Worm (Caenorhabditis elegans) whole organism, young adult: ENCODE measurements around the gene R10E4.9.

Experiments
- B0019.2 ChIP-seq: fragments of 200-800 bp; sonication (Bioruptor generic); conservative IDR thresholded peaks from 2 replicates; pipeline ENCODE4 v1.3.6; 2022; ENCODE audit warnings: missing genetic modification reagents, missing genetic modification characterization, missing compliant biosample characterization
- B0035.1 ChIP-seq: sonication (generic microtip); optimal IDR thresholded peaks from 2 replicates; lab custom pipeline; 2016; ENCODE audit warnings: missing genetic modification characterization, mild to moderate bottlenecking, missing compliant biosample characterization, missing genotype, missing genetic modification reagents
- B0261.1 ChIP-seq: sonication (generic microtip); optimal IDR thresholded peaks from 2 replicates; lab custom pipeline; 2016; ENCODE audit warnings: mild to moderate bottlenecking, missing genetic modification characterization, moderate library complexity, missing compliant biosample characterization
- D2030.7 ChIP-seq: fragments of 200-800 bp; sonication (Bioruptor generic); IDR thresholded peaks from 2 replicates; pipeline ENCODE4 v1.3.6; 2022; ENCODE audit warnings: missing genetic modification reagents, missing genetic modification characterization, missing compliant biosample characterization
- F23B12.7 ChIP-seq: sonication (generic microtip); optimal IDR thresholded peaks from 2 replicates; lab custom pipeline; 2017; ENCODE audit warnings: missing genetic modification characterization, mild to moderate bottlenecking, missing compliant biosample characterization, antibody characterized with exemption, moderate library complexity; ENCODE audit not compliant: insufficient read depth
- F33H1.4 ChIP-seq: fragments of 200-800 bp; sonication (Bioruptor generic); IDR thresholded peaks from 2 replicates; pipeline ENCODE4 v1.3.6; 2022; ENCODE audit warnings: missing genetic modification reagents, missing genetic modification characterization, missing compliant biosample characterization
- F55B11.4 ChIP-seq: sonication (generic microtip); optimal IDR thresholded peaks from 2 replicates; lab custom pipeline; 2016; ENCODE audit warnings: missing compliant biosample characterization, missing genetic modification characterization, borderline replicate concordance; ENCODE audit not compliant: insufficient read depth
- F57C9.4 ChIP-seq: sonication (generic microtip); optimal IDR thresholded peaks from 2 replicates; lab custom pipeline; 2017; ENCODE audit warnings: mild to moderate bottlenecking, missing genetic modification characterization, missing compliant biosample characterization
- Y67H2A.10 ChIP-seq: fragments of 200-800 bp; sonication (Bioruptor generic); conservative IDR thresholded peaks from 2 replicates; pipeline ENCODE4 v1.3.6; 2022; ENCODE audit warnings: missing genetic modification reagents, missing genetic modification characterization, missing compliant biosample characterization
- ama-1 ChIP-seq, 3 experiments: fragments of 150-350 bp in 1 of 3; sonication (generic microtip) in 2 of 3; optimal IDR thresholded peaks; 2 replicates each; lab custom pipeline; 2014 to 2018; ENCODE audit warnings: missing biosample characterization in 2 of 3, missing genetic modification characterization in 2 of 3, missing genetic modification reagents in 2 of 3
- aptf-3 ChIP-seq: fragments of 200-800 bp; sonication (Bioruptor generic); IDR thresholded peaks from 2 replicates; pipeline ENCODE4 v1.3.6; 2022; ENCODE audit warnings: missing genetic modification characterization, missing compliant biosample characterization
- athp-1 ChIP-seq: sonication (generic microtip); optimal IDR thresholded peaks from 2 replicates; lab custom pipeline; 2017; ENCODE audit warnings: mild to moderate bottlenecking, missing genetic modification characterization, missing compliant biosample characterization
- attf-3 ChIP-seq: fragments of 200-800 bp; sonication (Bioruptor generic); conservative IDR thresholded peaks from 2 replicates; pipeline ENCODE4 v1.3.6; 2022; ENCODE audit warnings: missing genetic modification reagents, missing genetic modification characterization, missing compliant biosample characterization
- bed-2 ChIP-seq: fragments of 200-800 bp; sonication (Bioruptor generic); IDR thresholded peaks from 2 replicates; pipeline ENCODE4 v1.3.6; 2022; ENCODE audit warnings: missing genetic modification reagents, missing genetic modification characterization, missing compliant biosample characterization
- cebp-1 ChIP-seq, 2 experiments: fragments of 200-800 bp in 1 of 2; sonication (Bioruptor generic) in 1 of 2; sonication (generic microtip) in 1 of 2; IDR thresholded peaks in 1 of 2; optimal IDR thresholded peaks in 1 of 2; 2 replicates each; pipeline versions ENCODE4 v1.3.6 to Lab custom; 2017 to 2022; ENCODE audit warnings: missing compliant biosample characterization in 2 of 2, missing genetic modification characterization in 2 of 2, mild to moderate bottlenecking in 1 of 2, missing genetic modification reagents in 1 of 2, moderate library complexity in 1 of 2
- cebp-2 ChIP-seq: fragments of 200-800 bp; sonication (Bioruptor generic); IDR thresholded peaks from 2 replicates; pipeline ENCODE4 v1.3.6; 2022; ENCODE audit warnings: missing genetic modification characterization, missing compliant biosample characterization
- ceh-58 ChIP-seq: fragments of 200-800 bp; sonication (Bioruptor generic); IDR thresholded peaks from 2 replicates; pipeline ENCODE4 v1.3.6; 2022; ENCODE audit warnings: missing genetic modification characterization, missing compliant biosample characterization
- ceh-79 ChIP-seq: sonication (generic microtip); optimal IDR thresholded peaks from 2 replicates; lab custom pipeline; 2017; ENCODE audit warnings: mild to moderate bottlenecking, missing genetic modification characterization, missing compliant biosample characterization
- dpff-1 ChIP-seq: sonication (generic microtip); optimal IDR thresholded peaks from 2 replicates; lab custom pipeline; 2017; ENCODE audit warnings: mild to moderate bottlenecking, missing genetic modification characterization, missing compliant biosample characterization
- egrh-3 ChIP-seq: fragments of 200-800 bp; sonication (Bioruptor generic); IDR thresholded peaks from 2 replicates; pipeline ENCODE4 v1.3.6; 2022; ENCODE audit warnings: missing genetic modification reagents, missing genetic modification characterization, missing compliant biosample characterization
- fkh-3 ChIP-seq: sonication (generic microtip); optimal IDR thresholded peaks from 2 replicates; lab custom pipeline; 2016; ENCODE audit warnings: mild to moderate bottlenecking, missing genetic modification characterization, missing compliant biosample characterization
- hlh-12 ChIP-seq: sonication (generic microtip); optimal IDR thresholded peaks from 2 replicates; lab custom pipeline; 2016; ENCODE audit warnings: missing genetic modification characterization, missing compliant biosample characterization
- hmg-1.2 ChIP-seq: fragments of 200-800 bp; sonication (Bioruptor generic); IDR thresholded peaks from 2 replicates; pipeline ENCODE4 v1.3.6; 2022; ENCODE audit warnings: missing genetic modification reagents, missing genetic modification characterization, missing compliant biosample characterization
- lag-1 ChIP-seq: fragments of 200-800 bp; sonication (Bioruptor generic); IDR thresholded peaks from 2 replicates; pipeline ENCODE4 v1.3.6; 2022; ENCODE audit warnings: missing genetic modification reagents, missing genetic modification characterization, missing compliant biosample characterization
- lin-35 ChIP-seq, 3 experiments: fragments of 150-350 bp in 2 of 3; sonication (generic microtip) in 1 of 3; optimal IDR thresholded peaks; 2 replicates each; lab custom pipeline; 2014 to 2018; ENCODE audit warnings: missing biosample characterization in 3 of 3, missing genetic modification characterization in 3 of 3, missing genetic modification reagents in 3 of 3
- mxl-1 ChIP-seq: sonication (generic microtip); optimal IDR thresholded peaks from 2 replicates; lab custom pipeline; 2016; ENCODE audit warnings: missing genetic modification characterization, missing compliant biosample characterization
- nfya-1 ChIP-seq: sonication (generic microtip); optimal IDR thresholded peaks from 2 replicates; lab custom pipeline; 2017; ENCODE audit warnings: antibody characterized with exemption, missing compliant biosample characterization, missing genetic modification characterization, borderline replicate concordance; ENCODE audit not compliant: insufficient read depth
- nfya-2 ChIP-seq: fragments of 200-800 bp; sonication (Bioruptor generic); IDR thresholded peaks from 2 replicates; pipeline ENCODE4 v1.3.6; 2022; ENCODE audit warnings: missing genetic modification reagents, missing genetic modification characterization, missing compliant biosample characterization
- nfyb-1 ChIP-seq: fragments of 200-800 bp; sonication (Bioruptor generic); IDR thresholded peaks from 2 replicates; pipeline ENCODE4 v1.3.6; 2022; ENCODE audit warnings: missing genetic modification reagents, missing genetic modification characterization, missing compliant biosample characterization
- pbrm-1 ChIP-seq: fragments of 200-800 bp; sonication (Bioruptor generic); IDR thresholded peaks from 2 replicates; pipeline ENCODE4 v1.3.6; 2022; ENCODE audit warnings: missing genetic modification reagents, missing genetic modification characterization, missing compliant biosample characterization
- pha-4 ChIP-seq: fragments of 150-350 bp; sonication (generic microtip); optimal IDR thresholded peaks from 2 replicates; lab custom pipeline; 2014; ENCODE audit warnings: missing biosample characterization, missing genetic modification reagents, missing genetic modification characterization
- rcor-1 ChIP-seq: fragments of 200-800 bp; sonication (Bioruptor generic); IDR thresholded peaks from 2 replicates; pipeline ENCODE4 v1.3.6; 2022; ENCODE audit warnings: missing genetic modification reagents, missing genetic modification characterization, missing compliant biosample characterization
- repo-1 ChIP-seq: sonication (generic microtip); optimal IDR thresholded peaks from 2 replicates; lab custom pipeline; 2017; ENCODE audit warnings: mild to moderate bottlenecking, missing genetic modification characterization, missing compliant biosample characterization
- rpc-1 ChIP-seq, 2 experiments: fragments of 150-350 bp in 1 of 2; sonication (generic microtip) in 1 of 2; optimal IDR thresholded peaks; 2 replicates each; lab custom pipeline; 2014 to 2018; ENCODE audit warnings: missing biosample characterization in 1 of 2, missing genetic modification characterization in 1 of 2, missing genetic modification reagents in 1 of 2, missing genotype in 1 of 2
- snpc-1.1 ChIP-seq: sonication (generic microtip); optimal IDR thresholded peaks from 2 replicates; lab custom pipeline; 2017; ENCODE audit warnings: missing genetic modification characterization, mild to moderate bottlenecking, missing compliant biosample characterization, antibody characterized with exemption, moderate library complexity, missing genotype, missing genetic modification reagents; ENCODE audit not compliant: insufficient read depth
- snpc-1.3 ChIP-seq: sonication (generic microtip); optimal IDR thresholded peaks from 2 replicates; lab custom pipeline; 2017; ENCODE audit warnings: missing genetic modification characterization, mild to moderate bottlenecking, missing compliant biosample characterization, antibody characterized with exemption, moderate library complexity, missing genotype, missing genetic modification reagents; ENCODE audit not compliant: insufficient read depth
- snpc-3.4 ChIP-seq: sonication (generic microtip); optimal IDR thresholded peaks from 2 replicates; lab custom pipeline; 2017; ENCODE audit warnings: missing genetic modification characterization, mild to moderate bottlenecking, missing compliant biosample characterization, antibody characterized with exemption, moderate library complexity, missing genotype, missing genetic modification reagents
- unc-62 ChIP-seq: fragments of 150-350 bp; optimal IDR thresholded peaks from 2 replicates; lab custom pipeline; 2014; ENCODE audit warnings: missing biosample characterization, missing genetic modification reagents, missing genetic modification characterization
- ztf-28 ChIP-seq: fragments of 200-800 bp; sonication (Bioruptor generic); IDR thresholded peaks from 2 replicates; pipeline ENCODE4 v1.3.6; 2022; ENCODE audit warnings: missing genetic modification reagents, missing genetic modification characterization, missing compliant biosample characterization

The R10E4.9 gene

DNA sequence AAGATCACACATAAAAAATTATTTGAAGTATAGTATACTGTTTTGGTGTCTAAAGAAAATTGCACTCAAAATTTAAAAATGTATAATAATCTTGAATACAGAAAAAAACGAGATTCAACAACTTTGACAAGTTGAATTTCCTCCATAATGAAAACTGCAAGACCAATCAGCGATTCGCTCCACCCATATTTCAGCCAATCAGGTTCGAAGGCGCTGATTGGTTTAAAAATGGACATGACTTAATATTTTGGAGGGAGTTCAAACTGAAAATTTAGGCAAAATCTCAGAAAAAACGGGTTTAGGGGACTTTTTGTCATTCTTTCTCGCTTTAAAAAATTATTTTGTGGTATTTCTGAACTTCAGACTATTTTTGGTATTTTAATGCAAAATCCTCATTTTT, 26.5 kb downstream of the R10E4.9 start:
- TF ChIP-seq nfyb-1 (GFP tag; lab: Robert Waterston, UW) (peak; percentile 67), ceh-58 (GFP tag; lab: Robert Waterston, UW) (no peak)
- TF ChIP-seq, all 124 proteins: peak for 1

DNA sequence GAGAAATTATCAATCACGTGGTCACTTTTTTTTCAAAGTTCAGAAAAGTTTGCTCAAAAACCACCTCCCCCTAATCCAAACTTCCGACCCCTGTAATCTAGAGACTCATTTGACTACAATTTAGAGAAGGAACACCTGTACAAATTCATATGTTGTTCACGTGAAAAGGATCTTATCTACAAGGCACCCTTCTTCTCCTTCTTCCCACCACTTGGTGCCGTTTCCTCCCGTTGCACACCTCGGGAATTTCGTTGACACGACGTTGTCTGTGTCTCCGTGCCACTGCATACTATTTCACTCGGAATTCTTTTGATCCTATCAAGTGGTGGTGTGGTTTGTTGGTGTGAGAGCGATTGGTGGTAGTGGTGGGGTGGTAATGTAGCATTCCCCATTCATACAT, 27.7 kb downstream of the R10E4.9 start:
- 0 out of 2 replicates have a peak, but pooled peaks have one; percentile 9 for TF ChIP-seq D2030.7 (GFP tag; lab: Robert Waterston, UW)
- TF ChIP-seq dpff-1 (tag; lab: Kevin White, UChicago) = no peak
- TF ChIP-seq Y67H2A.10 (GFP tag; lab: Robert Waterston, UW) = no peak
- TF ChIP-seq hmg-1.2 = peak; percentile 18; the same call in 1 of the 2 replicates
- TF ChIP-seq snpc-3.4 (tag; lab: Kevin White, UChicago) = no peak
- no peak for TF ChIP-seq ztf-28 (GFP tag; lab: Robert Waterston, UW)

DNA sequence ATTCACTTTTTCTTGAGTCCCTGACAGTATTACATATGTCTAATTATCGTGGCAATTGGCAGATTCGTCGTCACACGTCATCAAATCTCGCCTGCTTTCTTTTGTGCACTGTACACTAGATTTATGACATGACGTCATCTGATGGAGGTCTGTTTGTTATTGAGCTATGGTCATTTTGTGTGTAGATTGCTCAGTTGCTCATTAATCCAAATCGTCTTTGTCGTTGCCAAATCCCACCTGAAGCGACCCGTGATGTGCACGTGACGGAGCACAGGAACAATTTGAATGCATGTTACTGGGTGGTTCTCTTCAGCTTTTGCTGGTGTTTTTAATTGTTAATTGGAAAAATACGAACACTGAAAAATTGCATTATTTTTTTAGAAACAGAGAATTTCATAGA, 29.3 kb downstream of the R10E4.9 start:
- no peak for TF ChIP-seq F55B11.4 (tag; lab: Kevin White, UChicago)
- TF ChIP-seq unc-62 (GFP tag; lab: Kevin White, UChicago) = peak; percentile 13

DNA sequence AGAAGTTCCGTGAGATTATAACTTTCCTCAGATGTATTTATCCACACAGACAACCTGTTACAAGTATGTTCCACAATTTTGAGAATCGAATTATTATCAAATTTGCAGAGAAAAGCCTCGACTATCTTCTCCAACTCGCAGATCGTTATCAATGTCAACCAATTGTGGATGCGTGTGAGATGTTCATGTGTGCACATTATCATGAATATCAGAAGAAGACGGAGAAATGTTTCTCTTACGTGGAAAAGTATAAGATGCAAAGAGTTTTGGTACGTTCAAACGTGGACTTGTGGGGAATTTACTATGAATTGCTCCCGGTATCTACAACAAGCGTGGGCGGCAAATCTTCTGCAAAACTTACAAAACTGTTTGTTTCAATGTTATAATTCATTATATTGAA, 31.1 kb downstream of the R10E4.9 start:
- TF ChIP-seq Y67H2A.10 (GFP tag; lab: Robert Waterston, UW) (no peak), hlh-12 (tag; lab: Kevin White, UChicago) (no peak), rcor-1 (GFP tag; lab: Robert Waterston, UW) (no peak), repo-1 (no peak), cebp-1 (GFP tag; IDR thresholded peaks at IDR 0.05; lab: Robert Waterston, UW) (no peak), cebp-1 (tag; optimal IDR thresholded peaks at IDR 0.05; lab: Kevin White, UChicago) (no peak), B0261.1 (tag; lab: Kevin White, UChicago) (no peak), ama-1 (optimal IDR thresholded peaks at IDR 0.05; lab: Kevin White, UChicago) (no peak), ama-1 (GFP tag; optimal IDR thresholded peaks at IDR 0.05; lab: Kevin White, UChicago) (no peak), F57C9.4 (tag; lab: Kevin White, UChicago) (no peak), B0019.2 (GFP tag; lab: Robert Waterston, UW) (no peak), bed-2 (GFP tag; lab: Robert Waterston, UW) (no peak), lin-35 (GFP tag; optimal IDR thresholded peaks at IDR 0.05; lab: Kevin White, UChicago) (no peak), F23B12.7 (tag; lab: Kevin White, UChicago) (no peak), ceh-79 (no peak), athp-1 (tag; lab: Kevin White, UChicago) (no peak), egrh-3 (no peak), unc-62 (GFP tag; lab: Kevin White, UChicago) (no peak), nfya-1 (no peak)

- no peak for TF ChIP-seq snpc-1.1
- no peak for TF ChIP-seq B0035.1
- peak; percentile 38 for TF ChIP-seq F33H1.4 (GFP tag; lab: Robert Waterston, UW)
- no peak for TF ChIP-seq cebp-2 (GFP tag; lab: Robert Waterston, UW)
- TF ChIP-seq rpc-1 (optimal IDR thresholded peaks at IDR 0.05; lab: Kevin White, UChicago) = no peak
- TF ChIP-seq rpc-1 (tag; optimal IDR thresholded peaks at IDR 0.05; lab: Kevin White, UChicago) = no peak
- no peak for TF ChIP-seq bed-2 (GFP tag; lab: Robert Waterston, UW)
- no peak for TF ChIP-seq attf-3 (GFP tag; lab: Robert Waterston, UW)
- TF ChIP-seq pbrm-1 (GFP tag; lab: Robert Waterston, UW) = peak; percentile 55; the same call in 1 of the 2 replicates
- TF ChIP-seq ama-1 (optimal IDR thresholded peaks at IDR 0.05; lab: Kevin White, UChicago) = no peak
- no peak for TF ChIP-seq ama-1 (GFP tag; optimal IDR thresholded peaks at IDR 0.05; lab: Kevin White, UChicago)
- TF ChIP-seq snpc-1.3 = no peak
- no peak for TF ChIP-seq pha-4 (tag; lab: Kevin White, UChicago)
- TF ChIP-seq mxl-1 (tag; lab: Kevin White, UChicago) = no peak
- no peak for TF ChIP-seq nfya-2 (GFP tag; lab: Robert Waterston, UW)
- TF ChIP-seq fkh-3 (tag; lab: Kevin White, UChicago) = no peak
- no peak for TF ChIP-seq lag-1 (GFP tag; lab: Robert Waterston, UW)
- TF ChIP-seq aptf-3 (GFP tag; lab: Robert Waterston, UW) = no peak
- no peak for TF ChIP-seq B0019.2 (GFP tag; lab: Robert Waterston, UW)
Observed at ce11 chrIII:4269220-4269935, 32.8 kb downstream of the R10E4.9 start, which contains the start of the genes sftb-1 and R10E4.1. Gene sftb-1 (minus strand): TSS chrIII:4269270. Gene R10E4.1 (plus strand): TSS chrIII:4269743.
